Worm (Caenorhabditis elegans) whole organism, L1 larva: Measurements from ENCODE around the gene acs-19.

Source experiments
- C16A3.4 ChIP-seq: fragments of 150-350 bp; optimal IDR thresholded peaks from 2 replicates; lab custom pipeline; 2014; ENCODE audit warnings: missing biosample characterization, missing genetic modification characterization
- Y116A8C.19 ChIP-seq: sonication (generic microtip); optimal IDR thresholded peaks from 2 replicates; lab custom pipeline; 2016; ENCODE audit warnings: missing compliant biosample characterization, missing genetic modification characterization, borderline replicate concordance
- aha-1 ChIP-seq: fragments of 150-350 bp; optimal IDR thresholded peaks from 2 replicates; lab custom pipeline; 2014; ENCODE audit warnings: missing biosample characterization, missing genetic modification characterization
- aly-2 ChIP-seq: fragments of 150-350 bp; optimal IDR thresholded peaks from 2 replicates; lab custom pipeline; 2014; ENCODE audit warnings: missing biosample characterization, missing genetic modification characterization
- ama-1 ChIP-seq: fragments of 150-350 bp; optimal IDR thresholded peaks from 2 replicates; lab custom pipeline; 2014
- blmp-1 ChIP-seq: fragments of 150-350 bp; optimal IDR thresholded peaks from 2 replicates; lab custom pipeline; 2014; ENCODE audit warnings: missing biosample characterization, missing genetic modification characterization
- ceh-63 ChIP-seq: fragments of 200-800 bp; sonication (Bioruptor generic); optimal IDR thresholded peaks from 2 replicates; lab custom pipeline; 2018; ENCODE audit warnings: mild to moderate bottlenecking, missing genetic modification characterization, missing compliant biosample characterization
- ceh-82 ChIP-seq, 3 experiments: fragments of 150-350 bp in 1 of 3; sonication (generic microtip) in 2 of 3; optimal IDR thresholded peaks; 2 replicates each; lab custom pipeline; 2014 to 2017; ENCODE audit warnings: missing biosample characterization in 3 of 3, missing genetic modification characterization in 3 of 3
- ceh-90 ChIP-seq: sonication (generic microtip); optimal IDR thresholded peaks from 2 replicates; lab custom pipeline; 2016; ENCODE audit warnings: missing genetic modification characterization, missing compliant biosample characterization
- ces-1 ChIP-seq: fragments of 150-350 bp; optimal IDR thresholded peaks from 2 replicates; lab custom pipeline; 2014; ENCODE audit warnings: missing biosample characterization, missing genetic modification reagents, missing genetic modification characterization
- efl-1 ChIP-seq, 4 experiments: fragments of 150-350 bp; optimal IDR thresholded peaks in 3 of 4; peaks in 1 of 4; 1 replicate in 1 of 4; 2 replicates in 3 of 4; lab custom pipeline; 2014; ENCODE audit warnings: missing biosample characterization in 2 of 4, missing genetic modification characterization in 2 of 4, missing genetic modification reagents in 2 of 4
- efl-3 ChIP-seq: fragments of 200-800 bp; sonication (Bioruptor generic); optimal IDR thresholded peaks from 2 replicates; lab custom pipeline; 2018; ENCODE audit warnings: mild to moderate bottlenecking, missing genetic modification characterization, missing compliant biosample characterization
- egl-27 ChIP-seq, 2 experiments: fragments of 150-350 bp in 1 of 2; sonication (generic microtip); optimal IDR thresholded peaks; 3 replicates each; lab custom pipeline; 2017 to 2018; ENCODE audit warnings: missing biosample characterization in 2 of 2, missing genetic modification characterization in 2 of 2, missing genetic modification reagents in 2 of 2
- elt-2 ChIP-seq: sonication (generic microtip); optimal IDR thresholded peaks from 2 replicates; lab custom pipeline; 2016; ENCODE audit warnings: missing genetic modification characterization, mild to moderate bottlenecking, inconsistent platforms, missing compliant biosample characterization, missing genetic modification reagents
- elt-3 ChIP-seq, 6 experiments: fragments of 150-350 bp in 1 of 6; sonication (generic microtip); optimal IDR thresholded peaks; 2 replicates each; lab custom pipeline; 2017 to 2018; ENCODE audit warnings: missing biosample characterization in 6 of 6, missing genetic modification characterization in 6 of 6, inconsistent platforms in 1 of 6
- fkh-10 ChIP-seq: sonication (generic microtip); optimal IDR thresholded peaks from 2 replicates; lab custom pipeline; 2017; ENCODE audit warnings: missing biosample characterization, missing genetic modification reagents, missing genetic modification characterization
- fkh-4 ChIP-seq: sonication (generic microtip); optimal IDR thresholded peaks from 2 replicates; lab custom pipeline; 2016; ENCODE audit warnings: missing compliant biosample characterization, missing genetic modification characterization, borderline replicate concordance
- irx-1 ChIP-seq: sonication (generic microtip); optimal IDR thresholded peaks from 2 replicates; lab custom pipeline; 2016; ENCODE audit warnings: missing genetic modification characterization, missing compliant biosample characterization
- jun-1 ChIP-seq: fragments of 150-350 bp; optimal IDR thresholded peaks from 2 replicates; lab custom pipeline; 2014; ENCODE audit warnings: missing biosample characterization, missing genetic modification reagents, missing genetic modification characterization
- lin-13 ChIP-seq: fragments of 150-350 bp; optimal IDR thresholded peaks from 2 replicates; lab custom pipeline; 2014; ENCODE audit warnings: missing biosample characterization, missing genetic modification reagents, missing genetic modification characterization
- lin-14 ChIP-seq: fragments of 200-800 bp; sonication (Bioruptor generic); optimal IDR thresholded peaks from 2 replicates; lab custom pipeline; 2018; ENCODE audit warnings: mild to moderate bottlenecking, missing genetic modification characterization, moderate library complexity, missing compliant biosample characterization
- lin-15B ChIP-seq: fragments of 150-350 bp; sonication (generic microtip); optimal IDR thresholded peaks from 3 replicates; lab custom pipeline; 2014; ENCODE audit warnings: missing biosample characterization, missing genetic modification characterization
- lin-35 ChIP-seq, 2 experiments: fragments of 150-350 bp; optimal IDR thresholded peaks; 2 replicates each; lab custom pipeline; 2014; ENCODE audit warnings: missing biosample characterization in 2 of 2, missing genetic modification characterization in 2 of 2, missing genetic modification reagents in 2 of 2
- lir-3 ChIP-seq: sonication (generic microtip); optimal IDR thresholded peaks from 2 replicates; lab custom pipeline; 2016; ENCODE audit warnings: mild to moderate bottlenecking, missing genetic modification characterization, moderate library complexity, missing compliant biosample characterization; ENCODE audit not compliant: poor library complexity
- lsy-2 ChIP-seq, 2 experiments: fragments of 150-350 bp; optimal IDR thresholded peaks; 2 replicates each; lab custom pipeline; 2014; ENCODE audit warnings: missing biosample characterization in 2 of 2, missing genetic modification characterization in 2 of 2
- mab-9 ChIP-seq: fragments of 200-800 bp; sonication (Bioruptor generic); IDR thresholded peaks from 2 replicates; pipeline ENCODE4 v1.3.6; 2022; ENCODE audit warnings: missing genetic modification reagents, missing genetic modification characterization, missing compliant biosample characterization
- mep-1 ChIP-seq: fragments of 150-350 bp; optimal IDR thresholded peaks from 2 replicates; lab custom pipeline; 2014; ENCODE audit warnings: missing biosample characterization, missing genetic modification characterization
- nhr-11 ChIP-seq: fragments of 150-350 bp; optimal IDR thresholded peaks from 2 replicates; lab custom pipeline; 2014; ENCODE audit warnings: missing biosample characterization, missing genetic modification characterization
- nhr-12 ChIP-seq: sonication (generic microtip); optimal IDR thresholded peaks from 2 replicates; lab custom pipeline; 2017; ENCODE audit warnings: missing biosample characterization, missing genetic modification characterization
- nhr-19 ChIP-seq: fragments of 200-800 bp; sonication (Bioruptor generic); conservative IDR thresholded peaks from 2 replicates; pipeline ENCODE4 v1.3.6; 2022; ENCODE audit warnings: missing genetic modification characterization, missing compliant biosample characterization
- nhr-20 ChIP-seq: sonication (generic microtip); optimal IDR thresholded peaks from 2 replicates; lab custom pipeline; 2016; ENCODE audit warnings: mild to moderate bottlenecking, missing genetic modification characterization, missing compliant biosample characterization
- nhr-47 ChIP-seq: sonication (generic microtip); optimal IDR thresholded peaks from 2 replicates; lab custom pipeline; 2016; ENCODE audit warnings: mild to moderate bottlenecking, missing genetic modification characterization, moderate library complexity, missing compliant biosample characterization
- nhr-71 ChIP-seq: sonication (generic microtip); optimal IDR thresholded peaks from 2 replicates; lab custom pipeline; 2016; ENCODE audit warnings: mild to moderate bottlenecking, missing genetic modification characterization, moderate library complexity, missing compliant biosample characterization
- nhr-77 ChIP-seq: fragments of 150-350 bp; optimal IDR thresholded peaks from 2 replicates; lab custom pipeline; 2014; ENCODE audit warnings: missing biosample characterization, missing genetic modification characterization
- nhr-84 ChIP-seq: sonication (generic microtip); optimal IDR thresholded peaks from 2 replicates; lab custom pipeline; 2017; ENCODE audit warnings: missing biosample characterization, missing genetic modification characterization
- nhr-85 ChIP-seq: sonication (generic microtip); peaks from one replicate; lab custom pipeline; 2016; ENCODE audit warnings: missing genetic modification characterization, inconsistent platforms, missing compliant biosample characterization
- pqm-1 ChIP-seq: sonication (generic microtip); optimal IDR thresholded peaks from 3 replicates; lab custom pipeline; 2017; ENCODE audit warnings: missing biosample characterization, missing genetic modification characterization
- rnt-1 ChIP-seq: sonication (generic microtip); optimal IDR thresholded peaks from 2 replicates; lab custom pipeline; 2016; ENCODE audit warnings: mild to moderate bottlenecking, missing genetic modification characterization, moderate library complexity, missing compliant biosample characterization
- snpc-4 ChIP-seq: fragments of 150-350 bp; optimal IDR thresholded peaks from 2 replicates; lab custom pipeline; 2014; ENCODE audit warnings: missing biosample characterization, missing genetic modification characterization
- snu-23 ChIP-seq: sonication (generic microtip); optimal IDR thresholded peaks from 2 replicates; lab custom pipeline; 2016; ENCODE audit warnings: missing genetic modification characterization, missing compliant biosample characterization
- sox-4 ChIP-seq: sonication (generic microtip); optimal IDR thresholded peaks from 2 replicates; lab custom pipeline; 2016; ENCODE audit warnings: missing genetic modification characterization, missing compliant biosample characterization
- sptf-1 ChIP-seq: fragments of 150-350 bp; optimal IDR thresholded peaks from 2 replicates; lab custom pipeline; 2014; ENCODE audit warnings: missing biosample characterization, missing genetic modification characterization
- unc-62 ChIP-seq: fragments of 150-350 bp; optimal IDR thresholded peaks from 2 replicates; lab custom pipeline; 2014; ENCODE audit warnings: missing biosample characterization, missing genetic modification reagents, missing genetic modification characterization
- ztf-11 ChIP-seq, 2 experiments: sonication (generic microtip); optimal IDR thresholded peaks; 2 replicates each; lab custom pipeline; 2016 to 2017; ENCODE audit warnings: missing genetic modification characterization in 2 of 2, missing biosample characterization in 1 of 2, missing compliant biosample characterization in 1 of 2
- ztf-4 ChIP-seq: fragments of 150-350 bp; optimal IDR thresholded peaks from 2 replicates; lab custom pipeline; 2014; ENCODE audit warnings: missing biosample characterization, missing genetic modification characterization

acs-19 gene

DNA sequence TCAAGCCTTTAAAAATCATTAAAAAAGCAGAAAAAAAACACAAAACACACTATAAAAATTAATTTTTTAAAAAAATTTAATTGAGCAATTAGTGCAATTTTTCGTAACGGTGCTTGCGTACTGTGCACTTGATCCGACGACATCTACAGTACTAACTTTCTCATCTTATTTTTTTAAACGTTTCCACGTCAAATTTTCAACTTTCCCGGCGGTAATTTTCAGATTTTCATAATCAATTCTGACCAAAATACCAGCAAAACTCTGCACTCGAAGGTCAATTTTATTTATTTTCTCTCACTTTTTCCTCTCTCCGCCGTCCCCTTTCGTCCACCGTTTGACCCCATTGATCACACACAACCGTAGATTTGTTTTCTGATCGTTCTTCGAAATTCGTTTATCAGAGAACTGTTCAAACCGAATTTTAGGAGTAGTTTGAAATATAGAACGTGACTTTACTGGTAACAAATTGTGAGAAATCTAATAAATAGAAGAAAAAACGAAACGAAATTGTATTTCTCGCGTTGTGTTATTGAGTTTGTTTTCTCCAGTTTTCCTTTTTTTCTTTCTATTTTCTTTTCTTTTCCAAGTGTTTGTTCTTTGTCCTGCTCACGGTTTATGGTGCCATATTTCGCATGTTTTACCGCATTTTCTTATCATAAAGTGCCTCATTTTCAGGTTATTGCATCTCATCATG is at the start of gene acs-19:
TSS of gene acs-19 (plus strand) at position 676 of the 694 bp plus-strand sequence.
- TF ChIP-seq lin-35 (GFP tag; optimal IDR thresholded peaks at IDR 0.05; lab: Kevin White, UChicago) (peak in 1 of 2 experiments; percentile 52), fkh-10 (GFP tag; lab: Kevin White, UChicago) (no peak), snu-23 (GFP tag; lab: Kevin White, UChicago) (peak; percentile 8), pqm-1 (no peak), aha-1 (no peak), nhr-20 (peak; percentile 29), lin-15B (no peak), nhr-71 (tag; lab: Kevin White, UChicago) (peak; percentile 21), blmp-1 (tag; lab: Kevin White, UChicago) (peak; percentile 40), ceh-90 (tag; lab: Kevin White, UChicago) (no peak), lsy-2 (tag; optimal IDR thresholded peaks at IDR 0.05; lab: Kevin White, UChicago) (peak in 1 of 2 experiments; percentile 14), nhr-19 (peak; percentile 44), mep-1 (tag; lab: Kevin White, UChicago) (no peak), efl-1 (optimal IDR thresholded peaks at IDR 0.05; lab: Kevin White, UChicago) (peak in 1 of 2 experiments; percentile 14), efl-1 (GFP tag; optimal IDR thresholded peaks at IDR 0.05 in 1 of 2; lab: Kevin White, UChicago) (peak in 1 of 2 experiments; percentile 76), elt-3 (tag; optimal IDR thresholded peaks at IDR 0.05; lab: Kevin White, UChicago) (peak in 1 of 6 experiments; percentile 11), ces-1 (GFP tag; lab: Kevin White, UChicago) (peak; percentile 29), lin-14 (GFP tag; lab: Kevin White, UChicago) (peak; percentile 65), sptf-1 (tag; lab: Kevin White, UChicago) (no peak)

ce11 chrIII:3819579-3819978 is 44.7 kb upstream of the acs-19 start, which contains the start of gene dpy-27:
Gene dpy-27 (minus strand): TSS chrIII:3819679.
- TF ChIP-seq ceh-63, result no peak
- TF ChIP-seq nhr-85 (tag; lab: Kevin White, UChicago), result no peak
- no peak for TF ChIP-seq nhr-77 (tag; lab: Kevin White, UChicago)
- TF ChIP-seq lin-35 (GFP tag; optimal IDR thresholded peaks at IDR 0.05; lab: Kevin White, UChicago), result no peak
- no peak for TF ChIP-seq nhr-11 (tag; lab: Kevin White, UChicago)
- TF ChIP-seq aly-2 (tag; lab: Kevin White, UChicago), result no peak
- TF ChIP-seq fkh-4 (tag; lab: Kevin White, UChicago), result no peak
- TF ChIP-seq nhr-47, result no peak
- TF ChIP-seq jun-1 (tag; lab: Kevin White, UChicago), result no peak
- no peak for TF ChIP-seq sptf-1 (tag; lab: Kevin White, UChicago)
- no peak for TF ChIP-seq nhr-12 (tag; lab: Kevin White, UChicago)
- TF ChIP-seq lir-3 (tag; lab: Kevin White, UChicago), result no peak
- no peak for TF ChIP-seq ztf-11 (tag; optimal IDR thresholded peaks at IDR 0.05; lab: Kevin White, UChicago)
- no peak for TF ChIP-seq ztf-4 (tag; lab: Kevin White, UChicago)
- no peak for TF ChIP-seq ceh-82 (tag; optimal IDR thresholded peaks at IDR 0.05; lab: Kevin White, UChicago)
- TF ChIP-seq nhr-20, result no peak
- TF ChIP-seq egl-27 (tag; optimal IDR thresholded peaks at IDR 0.05; lab: Kevin White, UChicago), result no peak
- TF ChIP-seq, all 84 proteins: peak for 0

ce11 chrIII:3820134-3820533 is 44.2 kb upstream of the acs-19 start:
- TF ChIP-seq jun-1 (tag; lab: Kevin White, UChicago), result peak; percentile 25
- TF ChIP-seq nhr-47, result peak; percentile 69
- no peak for TF ChIP-seq sox-4 (tag; lab: Kevin White, UChicago)
- TF ChIP-seq ceh-90 (tag; lab: Kevin White, UChicago), result no peak
- TF ChIP-seq C16A3.4 (tag; lab: Kevin White, UChicago), result peak; percentile 48
- TF ChIP-seq Y116A8C.19 (tag; lab: Kevin White, UChicago), result no peak
- TF ChIP-seq snpc-4, result no peak
- peak; percentile 86 for TF ChIP-seq rnt-1 (tag; lab: Kevin White, UChicago)
- no peak for TF ChIP-seq unc-62
- TF ChIP-seq ceh-63, result no peak
- no peak for TF ChIP-seq ama-1
- TF ChIP-seq ceh-82 (tag; optimal IDR thresholded peaks at IDR 0.05; lab: Kevin White, UChicago), result peak; percentile 28 to 69 (median 35)
- peak in 2 of 6 experiments; percentile 10 to 33 for TF ChIP-seq elt-3 (tag; optimal IDR thresholded peaks at IDR 0.05; lab: Kevin White, UChicago)
- TF ChIP-seq pqm-1, result no peak
- no peak for TF ChIP-seq ces-1 (GFP tag; lab: Kevin White, UChicago)
- peak; percentile 75 for TF ChIP-seq nhr-20
- TF ChIP-seq snu-23 (GFP tag; lab: Kevin White, UChicago), result peak; percentile 82
- no peak for TF ChIP-seq elt-2 (tag; lab: Kevin White, UChicago)
- no peak for TF ChIP-seq efl-3
- TF ChIP-seq lin-14 (GFP tag; lab: Kevin White, UChicago), result peak; percentile 92
- peak; percentile 43 for TF ChIP-seq lin-13 (GFP tag; lab: Kevin White, UChicago)
- no peak for TF ChIP-seq irx-1 (tag; lab: Kevin White, UChicago)
- no peak for TF ChIP-seq lir-3 (tag; lab: Kevin White, UChicago)
- no peak for TF ChIP-seq nhr-84
- peak; percentile 44 to 78 for TF ChIP-seq lin-35 (GFP tag; optimal IDR thresholded peaks at IDR 0.05; lab: Kevin White, UChicago)
- no peak for TF ChIP-seq ztf-4 (tag; lab: Kevin White, UChicago)
- TF ChIP-seq mab-9, result 0 out of 2 replicates have a peak, but pooled peaks have one; percentile 9
